Fruit fly (Drosophila melanogaster): ENCODE results near the gene Cht11.
A peak's percentile ranks its signal among the peaks of the same experiment; 100 is the strongest.

Gene Cht11

dm6 chrX:6853384-6853783 lies 4.1 kb upstream of the Cht11 start (continued):
- TF ChIP-seq wek (GFP tag; optimal IDR thresholded peaks at IDR 0.05) (peak; percentile 21), B-H2 (GFP tag; optimal IDR thresholded peaks at IDR 0.05) (peak; percentile 54), disco-r (GFP tag; optimal IDR thresholded peaks at IDR 0.05) (no peak), Bdp1 (GFP tag; optimal IDR thresholded peaks at IDR 0.05) (no peak), ci (GFP tag; IDR thresholded peaks at IDR 0.05) (peak; percentile 42; the same call in 1 of the 3 replicates), CG4328 (GFP tag; optimal IDR thresholded peaks at IDR 0.05) (peak; percentile 36), CG10366 (GFP tag; IDR thresholded peaks at IDR 0.05) (no peak), CG8924 (tag; optimal IDR thresholded peaks at IDR 0.05) (peak; percentile 45), CG34376 (GFP tag; optimal IDR thresholded peaks at IDR 0.05) (peak; percentile 77), Drgx (GFP tag; IDR thresholded peaks at IDR 0.05) (0 out of 2 replicates have a peak, but pooled peaks have one; percentile 29), Scr (GFP tag; IDR thresholded peaks at IDR 0.05; ENCODE audit: partially characterized antibody) (no peak), cato (GFP tag; optimal IDR thresholded peaks at IDR 0.05; ENCODE audit: borderline replicate concordance) (no peak), vfl (GFP tag; optimal IDR thresholded peaks at IDR 0.05) (no peak), CoRest (tag; optimal IDR thresholded peaks at IDR 0.05) (peak; percentile 26), CG8290 (GFP tag; optimal IDR thresholded peaks at IDR 0.05) (no peak), CG8290 (tag; optimal IDR thresholded peaks at IDR 0.05) (peak; percentile 37 to 80), Nf-YC (tag; optimal IDR thresholded peaks at IDR 0.05) (peak; percentile 61), gt (GFP tag; IDR thresholded peaks at IDR 0.05) (no peak), sob (GFP tag; IDR thresholded peaks at IDR 0.05) (no peak), Taf1 (GFP tag; IDR thresholded peaks at IDR 0.05) (no peak), nom (GFP tag; optimal IDR thresholded peaks at IDR 0.05) (peak; percentile 63), bigmax (GFP tag; optimal IDR thresholded peaks at IDR 0.05) (peak; percentile 8)

dm6 chrX:6852574-6852973 lies 3.3 kb upstream of the Cht11 start:
- TF ChIP-seq CG13424 (tag; optimal IDR thresholded peaks at IDR 0.05) (peak; percentile 94), TFAM (GFP tag; optimal IDR thresholded peaks at IDR 0.05) (peak; percentile 39), Drgx (GFP tag; IDR thresholded peaks at IDR 0.05) (peak; percentile 87), vfl (GFP tag; optimal IDR thresholded peaks at IDR 0.05) (peak; percentile 87), CG10274 (GFP tag; optimal IDR thresholded peaks at IDR 0.05) (peak; percentile 80), Lim3 (GFP tag; IDR thresholded peaks at IDR 0.05) (0 out of 2 replicates have a peak, but pooled peaks have one; percentile 38), CG11504 (tag; optimal IDR thresholded peaks at IDR 0.05) (peak; percentile 92), dmrt99B (tag; optimal IDR thresholded peaks at IDR 0.05) (peak; percentile 92), tup (GFP tag; optimal IDR thresholded peaks at IDR 0.05) (peak; percentile 69), CG12659 (GFP tag; optimal IDR thresholded peaks at IDR 0.05) (peak; percentile 93), BtbVII (GFP tag; optimal IDR thresholded peaks at IDR 0.05) (peak; percentile 85), CG4617 (GFP tag; optimal IDR thresholded peaks at IDR 0.05; ENCODE audit: borderline replicate concordance) (peak; percentile 76), CG7839 (tag; optimal IDR thresholded peaks at IDR 0.05) (peak; percentile 95), CG2202 (tag; optimal IDR thresholded peaks at IDR 0.05) (peak; percentile 71), CG30020 (tag; optimal IDR thresholded peaks at IDR 0.05) (peak; percentile 85), odd (GFP tag; optimal IDR thresholded peaks at IDR 0.05) (peak; percentile 75), CG16815 (GFP tag; optimal IDR thresholded peaks at IDR 0.05) (peak; percentile 79), Dp (GFP tag; optimal IDR thresholded peaks at IDR 0.05) (peak; percentile 93), Poxn (GFP tag; IDR thresholded peaks at IDR 0.05) (peak; percentile 43; the same call in 1 of the 2 replicates), en (GFP tag; optimal IDR thresholded peaks at IDR 0.05) (peak; percentile 89), Dref (GFP tag; IDR thresholded peaks at IDR 0.05) (peak; percentile 70), Optix (GFP tag; IDR thresholded peaks at IDR 0.05) (peak; percentile 81), CG17186 (GFP tag; optimal IDR thresholded peaks at IDR 0.05) (peak; percentile 89), Gsc (GFP tag; IDR thresholded peaks at IDR 0.05) (no peak), CG7357 (GFP tag; IDR thresholded peaks at IDR 0.05) (peak; percentile 98), CG15601 (tag; optimal IDR thresholded peaks at IDR 0.05) (peak; percentile 84), CG15269 (tag; optimal IDR thresholded peaks at IDR 0.05) (peak; percentile 92), unpg (GFP tag; optimal IDR thresholded peaks at IDR 0.05) (peak; percentile 91), zen (tag; optimal IDR thresholded peaks at IDR 0.05) (peak; percentile 84), CG9727 (GFP tag; optimal IDR thresholded peaks at IDR 0.05) (peak; percentile 86)
